Worm (Caenorhabditis elegans): ENCODE data around the gene D1025.10.

ce11 chrX:14490486-14490885, 26.2 kb upstream of the D1025.10 start:
- TF ChIP-seq ama-1 (optimal IDR thresholded peaks at IDR 0.05) (no peak), tbx-2 (tag; optimal IDR thresholded peaks at IDR 0.05) (no peak), syd-9 (tag; optimal IDR thresholded peaks at IDR 0.05) (no peak), pat-9 (tag; optimal IDR thresholded peaks at IDR 0.05) (no peak)

Data from whole organism, late embryonic.